Fruit fly (Drosophila melanogaster) Kc167 (cell line): ENCODE data around the gene Wnt10.

ENCODE experiments used
- Myc ChIP-seq: fragments of >200 bp; optimal IDR thresholded peaks from 2 replicates; lab custom pipeline; 2017; ENCODE audit warnings: missing external identifiers
- Sin3A ChIP-seq: fragments of >200 bp; optimal IDR thresholded peaks from 2 replicates; lab custom pipeline; 2018; ENCODE audit warnings: missing external identifiers
- h ChIP-seq: fragments of >200 bp; optimal IDR thresholded peaks from 3 replicates; lab custom pipeline; 2018; ENCODE audit warnings: missing external identifiers
- insv ChIP-seq: fragments of >200 bp; optimal IDR thresholded peaks from 3 replicates; lab custom pipeline; 2018; ENCODE audit warnings: missing external identifiers
- psq ChIP-seq: fragments of >200 bp; optimal IDR thresholded peaks from 2 replicates; lab custom pipeline; 2017; ENCODE audit warnings: missing external identifiers
- ttk ChIP-seq: sonication (Bioruptor generic); optimal IDR thresholded peaks from 2 replicates; lab custom pipeline; 2017; ENCODE audit warnings: missing external identifiers

The Wnt10 gene

dm6 chr2L:7398528-7398927, 35.3 kb downstream of the Wnt10 start, which contains the start of gene CG5160:
Gene CG5160, minus strand, starts transcription at chr2L:7398750.
- TF ChIP-seq ttk (no peak), psq (lab: Kevin White, UChicago) (no peak), Myc (lab: Kevin White, UChicago) (no peak), Sin3A (lab: Kevin White, UChicago) (no peak), h (lab: Kevin White, UChicago) (no peak)

dm6 chr2L:7401025-7401424, 37.8 kb downstream of the Wnt10 start, which contains the start of gene CG5171:
Gene CG5171, plus strand, starts transcription at chr2L:7401335.
- TF ChIP-seq psq (lab: Kevin White, UChicago) (no peak), Myc (lab: Kevin White, UChicago) (no peak)

dm6 chr2L:7401627-7402026, 38.4 kb downstream of the Wnt10 start:
- no peak for TF ChIP-seq ttk
- TF ChIP-seq insv (lab: Kevin White, UChicago), result no peak
- no peak for TF ChIP-seq Sin3A (lab: Kevin White, UChicago)
- no peak for TF ChIP-seq Myc (lab: Kevin White, UChicago)
- no peak for TF ChIP-seq h (lab: Kevin White, UChicago)
- no peak for TF ChIP-seq psq (lab: Kevin White, UChicago)

dm6 chr2L:7404923-7405322, 41.7 kb downstream of the Wnt10 start, which contains the start of gene CG5177:
Gene CG5177, plus strand, starts transcription at chr2L:7405227.
- TF ChIP-seq insv (lab: Kevin White, UChicago) (no peak), h (lab: Kevin White, UChicago) (no peak), ttk (no peak), psq (lab: Kevin White, UChicago) (no peak), Myc (lab: Kevin White, UChicago) (no peak), Sin3A (lab: Kevin White, UChicago) (no peak)

dm6 chr2L:7407638-7408037, 44.5 kb downstream of the Wnt10 start:
- TF ChIP-seq Sin3A (lab: Kevin White, UChicago) (no peak), h (lab: Kevin White, UChicago) (no peak), psq (lab: Kevin White, UChicago) (no peak), ttk (no peak), Myc (lab: Kevin White, UChicago) (no peak), insv (lab: Kevin White, UChicago) (no peak)

dm6 chr2L:7409007-7409406, 45.8 kb downstream of the Wnt10 start:
- TF ChIP-seq insv (lab: Kevin White, UChicago), result no peak
- no peak for TF ChIP-seq h (lab: Kevin White, UChicago)

dm6 chr2L:7409602-7410001, 46.4 kb downstream of the Wnt10 start, which contains the start of gene CG5181:
Gene CG5181, minus strand, starts transcription at chr2L:7409809.
- no peak for TF ChIP-seq insv (lab: Kevin White, UChicago)
- TF ChIP-seq psq (lab: Kevin White, UChicago), result no peak
- no peak for TF ChIP-seq Myc (lab: Kevin White, UChicago)
- no peak for TF ChIP-seq Sin3A (lab: Kevin White, UChicago)
- TF ChIP-seq ttk, result no peak
- no peak for TF ChIP-seq h (lab: Kevin White, UChicago)

- TF ChIP-seq insv (lab: Kevin White, UChicago), result no peak
- no peak for TF ChIP-seq ttk
- no peak for TF ChIP-seq psq (lab: Kevin White, UChicago)
- TF ChIP-seq h (lab: Kevin White, UChicago), result no peak
Measured at dm6 chr2L:7410609-7411008, 47.4 kb downstream of the Wnt10 start, which contains the start of gene CG15818. Gene CG15818, plus strand, starts transcription at chr2L:7410909.

dm6 chr2L:7411947-7412621, 48.9 kb downstream of the Wnt10 start, which contains the start of gene chm:
Gene chm, plus strand, starts transcription at chr2L:7412417.
- TF ChIP-seq Sin3A (lab: Kevin White, UChicago), result no peak
- no peak for TF ChIP-seq h (lab: Kevin White, UChicago)
- no peak for TF ChIP-seq ttk
- no peak for TF ChIP-seq insv (lab: Kevin White, UChicago)
- TF ChIP-seq psq (lab: Kevin White, UChicago), result no peak
- TF ChIP-seq Myc (lab: Kevin White, UChicago), result no peak

- TF ChIP-seq ttk (no peak), psq (lab: Kevin White, UChicago) (no peak), Sin3A (lab: Kevin White, UChicago) (no peak), h (lab: Kevin White, UChicago) (no peak), insv (lab: Kevin White, UChicago) (no peak), Myc (lab: Kevin White, UChicago) (no peak)
Measured at dm6 chr2L:7418148-7418988, 55.2 kb downstream of the Wnt10 start.

- no peak for TF ChIP-seq Sin3A (lab: Kevin White, UChicago)
- no peak for TF ChIP-seq insv (lab: Kevin White, UChicago)
- no peak for TF ChIP-seq psq (lab: Kevin White, UChicago)
- TF ChIP-seq ttk, result no peak
- no peak for TF ChIP-seq Myc (lab: Kevin White, UChicago)
- TF ChIP-seq h (lab: Kevin White, UChicago), result no peak
Measured at dm6 chr2L:7419408-7420304, 56.5 kb downstream of the Wnt10 start.
